Worm (Caenorhabditis elegans): ENCODE data around the gene C27F2.6.

The C27F2.6 gene

ce11 chrIII:4962886-4963285 is 17.4 kb downstream of the C27F2.6 start, which contains the start of gene C27F2.9 (continued):
- TF ChIP-seq isw-1 (GFP tag; IDR thresholded peaks at IDR 0.05) (peak; percentile 91), sox-4 (tag; optimal IDR thresholded peaks at IDR 0.05) (peak; percentile 82), snpc-4 (tag; optimal IDR thresholded peaks at IDR 0.05) (peak; percentile 73), jun-1 (tag; optimal IDR thresholded peaks at IDR 0.05) (peak; percentile 79), nhr-90 (tag; optimal IDR thresholded peaks at IDR 0.05; ENCODE audit: poor library complexity) (peak; percentile 94), skn-1 (tag; optimal IDR thresholded peaks at IDR 0.05) (peak; percentile 91), unc-30 (tag; optimal IDR thresholded peaks at IDR 0.05) (no peak), hlh-17 (GFP tag; optimal IDR thresholded peaks at IDR 0.05; ENCODE audit: borderline replicate concordance) (no peak), dsc-1 (tag; optimal IDR thresholded peaks at IDR 0.05) (peak; percentile 94), F16B12.6 (tag; optimal IDR thresholded peaks at IDR 0.05) (peak; percentile 75), lin-35 (GFP tag; optimal IDR thresholded peaks at IDR 0.05) (peak; percentile 99 to 100), unc-86 (tag; optimal IDR thresholded peaks at IDR 0.05) (peak; percentile 89), swsn-7 (tag; optimal IDR thresholded peaks at IDR 0.05) (peak; percentile 94), hpl-2 (GFP tag; optimal IDR thresholded peaks at IDR 0.05) (no peak), blmp-1 (tag; optimal IDR thresholded peaks at IDR 0.05) (peak; percentile 71), ceh-63 (GFP tag; optimal IDR thresholded peaks at IDR 0.05) (no peak), hlh-4 (tag; optimal IDR thresholded peaks at IDR 0.05) (no peak), sup-37 (GFP tag; optimal IDR thresholded peaks at IDR 0.05) (peak; percentile 81), fkh-4 (tag; optimal IDR thresholded peaks at IDR 0.05; ENCODE audit: borderline replicate concordance) (peak; percentile 44), pag-3 (tag; optimal IDR thresholded peaks at IDR 0.05; ENCODE audit: borderline replicate concordance, insufficient read depth) (peak; percentile 67), nhr-19 (GFP tag; conservative IDR thresholded peaks at IDR 0.05) (peak; percentile 91), ces-1 (GFP tag; optimal IDR thresholded peaks at IDR 0.05) (no peak), lin-13 (GFP tag; optimal IDR thresholded peaks at IDR 0.05) (peak; percentile 71), mab-9 (GFP tag; IDR thresholded peaks at IDR 0.05) (peak; percentile 84), lsy-2 (tag; optimal IDR thresholded peaks at IDR 0.05) (peak; percentile 94), ceh-88 (GFP tag; IDR thresholded peaks at IDR 0.05) (peak; percentile 57; the same call in 1 of the 2 replicates), Y116A8C.19 (tag; optimal IDR thresholded peaks at IDR 0.05; ENCODE audit: borderline replicate concordance) (no peak), lir-3 (tag; optimal IDR thresholded peaks at IDR 0.05; ENCODE audit: poor library complexity) (peak; percentile 77), pqm-1 (tag; optimal IDR thresholded peaks at IDR 0.05) (no peak), unc-62 (GFP tag; optimal IDR thresholded peaks at IDR 0.05) (no peak), grh-1 (GFP tag; IDR thresholded peaks at IDR 0.05) (peak; percentile 85), mdl-1 (tag; optimal IDR thresholded peaks at IDR 0.05) (peak in 1 of 2 experiments; percentile 71), ztf-4 (tag; optimal IDR thresholded peaks at IDR 0.05) (peak; percentile 61), lin-15B (tag; optimal IDR thresholded peaks at IDR 0.05) (peak; percentile 75), lin-14 (GFP tag; optimal IDR thresholded peaks at IDR 0.05) (peak; percentile 88), nhr-84 (tag; optimal IDR thresholded peaks at IDR 0.05) (no peak), unc-98 (GFP tag; IDR thresholded peaks at IDR 0.05) (no peak), fkh-10 (GFP tag; optimal IDR thresholded peaks at IDR 0.05) (peak; percentile 73), fos-1 (tag; optimal IDR thresholded peaks at IDR 0.05) (peak; percentile 80), vab-15 (tag; optimal IDR thresholded peaks at IDR 0.05) (no peak), efl-1 (optimal IDR thresholded peaks at IDR 0.05) (peak; percentile 98 to 99), efl-1 (GFP tag; optimal IDR thresholded peaks at IDR 0.05 in 1 of 2) (peak; percentile 99 to 100), C04F5.9 (tag; optimal IDR thresholded peaks at IDR 0.05) (peak; percentile 87), egl-27 (tag; optimal IDR thresholded peaks at IDR 0.05) (no peak), ceh-8 (GFP tag; optimal IDR thresholded peaks at IDR 0.05) (peak; percentile 84)
